Worm (Caenorhabditis elegans): ENCODE data around the gene F32E10.8.

DNA sequence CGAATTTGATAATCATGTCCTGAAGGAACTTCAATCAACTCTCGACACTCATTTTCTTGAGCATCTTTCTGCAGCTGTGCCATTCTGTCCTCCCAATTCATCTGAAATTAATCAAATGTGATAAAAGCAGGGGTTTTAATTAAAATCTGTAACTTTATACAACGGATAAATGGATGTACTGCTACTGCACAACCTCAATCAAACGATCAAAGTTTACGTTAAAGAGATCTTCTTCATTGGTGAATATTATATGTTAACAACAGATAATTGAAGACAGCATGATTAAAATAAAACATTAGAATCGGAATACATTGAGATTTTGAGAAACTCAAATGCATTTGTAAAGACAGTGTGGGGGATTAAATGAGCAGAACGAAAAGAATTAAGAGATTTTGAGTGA, 10.9 kb downstream of the F32E10.8 start, which contains the start of gene F32E10.5:
- TF ChIP-seq R02D3.7 (tag; optimal IDR thresholded peaks at IDR 0.05) (no peak), ztf-11 (tag; optimal IDR thresholded peaks at IDR 0.05) (no peak), nhr-11 (tag; optimal IDR thresholded peaks at IDR 0.05) (no peak), duxl-1 (tag; optimal IDR thresholded peaks at IDR 0.05; ENCODE audit: poor library complexity) (peak; percentile 24), F49E8.2 (tag; optimal IDR thresholded peaks at IDR 0.05; ENCODE audit: borderline replicate concordance) (no peak), snpc-1.2 (GFP tag; IDR thresholded peaks at IDR 0.05) (no peak), lin-29 (GFP tag; IDR thresholded peaks at IDR 0.05) (no peak), saeg-2 (GFP tag; IDR thresholded peaks at IDR 0.05) (no peak)
